Fruit fly (Drosophila melanogaster) whole organism, wandering third instar larva: ENCODE data around the gene CG32568.

Experiments
- Abd-B ChIP-seq: fragments of >200 bp; optimal IDR thresholded peaks from 2 replicates; lab custom pipeline; 2017; ENCODE audit warnings: missing biosample characterization, missing genetic modification characterization
- CG32264 ChIP-seq: fragments of 200-800 bp; sonication (Bioruptor generic); optimal IDR thresholded peaks from 2 replicates; lab custom pipeline; 2016; ENCODE audit warnings: missing biosample characterization, missing genetic modification characterization
- CG9705 ChIP-seq: fragments of 200-800 bp; sonication (Bioruptor generic); optimal IDR thresholded peaks from 2 replicates; lab custom pipeline; 2018; ENCODE audit warnings: missing biosample characterization, mild to moderate bottlenecking, missing genetic modification characterization
- CrebA ChIP-seq: fragments of 200-800 bp; sonication (Bioruptor generic); optimal IDR thresholded peaks from 2 replicates; lab custom pipeline; 2016; ENCODE audit warnings: missing biosample characterization, mild to moderate bottlenecking, missing genetic modification characterization, borderline replicate concordance
- Dfd ChIP-seq: fragments of >200 bp; optimal IDR thresholded peaks from 2 replicates; lab custom pipeline; 2017; ENCODE audit warnings: missing biosample characterization, missing genetic modification characterization
- GATAd ChIP-seq: sonication (Bioruptor generic); optimal IDR thresholded peaks from 2 replicates; lab custom pipeline; 2016; ENCODE audit warnings: missing biosample characterization, missing genetic modification characterization
- HLH106 ChIP-seq: fragments of 200-800 bp; optimal IDR thresholded peaks from 3 replicates; lab custom pipeline; 2019; ENCODE audit warnings: missing biosample characterization, mild to moderate bottlenecking, missing genetic modification characterization, moderate library complexity
- Hr78 ChIP-seq: fragments of >200 bp; optimal IDR thresholded peaks from 2 replicates; lab custom pipeline; 2017; ENCODE audit warnings: missing biosample characterization, missing genetic modification characterization
- Hr83 ChIP-seq: fragments of 200-300 bp; sonication (Bioruptor generic); optimal IDR thresholded peaks from 2 replicates; lab custom pipeline; 2016; ENCODE audit warnings: missing biosample characterization, mild to moderate bottlenecking, missing genetic modification characterization, moderate library complexity; ENCODE audit not compliant: poor library complexity, severe bottlenecking
- Mio ChIP-seq: sonication (Bioruptor generic); optimal IDR thresholded peaks from 2 replicates; lab custom pipeline; 2016; ENCODE audit warnings: missing biosample characterization, missing genetic modification characterization
- Myc ChIP-seq: fragments of >200 bp; optimal IDR thresholded peaks from 2 replicates; lab custom pipeline; 2017
- Sp1 ChIP-seq: fragments of 200-800 bp; sonication (Bioruptor generic); optimal IDR thresholded peaks from 3 replicates; lab custom pipeline; 2019; ENCODE audit warnings: missing biosample characterization, mild to moderate bottlenecking, missing genetic modification characterization, moderate library complexity
- Vsx2 ChIP-seq: fragments of 200-300, 225-300 bp; sonication (Bioruptor generic); optimal IDR thresholded peaks from 2 replicates; lab custom pipeline; 2018; ENCODE audit warnings: missing biosample characterization, missing genetic modification characterization; ENCODE audit not compliant: partially characterized antibody
- br ChIP-seq: fragments of 200-800 bp; sonication (Bioruptor generic); optimal IDR thresholded peaks from 2 replicates; lab custom pipeline; 2016; ENCODE audit warnings: missing biosample characterization, missing genetic modification characterization
- brk ChIP-seq: fragments of 200-800 bp; sonication (Bioruptor generic); optimal IDR thresholded peaks from 2 replicates; lab custom pipeline; 2016; ENCODE audit warnings: missing biosample characterization, mild to moderate bottlenecking, missing genetic modification characterization
- dmrt93B ChIP-seq: fragments of 200-800 bp; sonication (Bioruptor generic); optimal IDR thresholded peaks from 2 replicates; lab custom pipeline; 2018; ENCODE audit warnings: missing biosample characterization, mild to moderate bottlenecking, missing genetic modification characterization
- dsf ChIP-seq: sonication (Bioruptor generic); optimal IDR thresholded peaks from 2 replicates; lab custom pipeline; 2016; ENCODE audit warnings: missing biosample characterization, missing genetic modification characterization, borderline replicate concordance
- ey ChIP-seq: fragments of 200-800 bp; sonication (Bioruptor generic); optimal IDR thresholded peaks from 2 replicates; lab custom pipeline; 2016; ENCODE audit warnings: missing biosample characterization, missing genetic modification characterization
- foxo ChIP-seq, 2 experiments: fragments of 200-800 bp; sonication (Bioruptor generic); optimal IDR thresholded peaks; 2 replicates in 1 of 2; 3 replicates in 1 of 2; lab custom pipeline; 2016 to 2017; ENCODE audit warnings: missing biosample characterization in 2 of 2, missing genetic modification characterization in 2 of 2
- fru ChIP-seq: fragments of 200-800 bp; sonication (Bioruptor generic); optimal IDR thresholded peaks from 3 replicates; lab custom pipeline; 2016; ENCODE audit warnings: missing biosample characterization, mild to moderate bottlenecking, missing genetic modification characterization
- h ChIP-seq: fragments of 200-800 bp; sonication (Bioruptor generic); optimal IDR thresholded peaks from 3 replicates; lab custom pipeline; 2016; ENCODE audit warnings: missing biosample characterization, mild to moderate bottlenecking, missing genetic modification characterization
- jim ChIP-seq: fragments of 175-275, 200-325 bp; sonication (Bioruptor generic); optimal IDR thresholded peaks from 2 replicates; lab custom pipeline; 2016; ENCODE audit warnings: missing biosample characterization, mild to moderate bottlenecking, missing genetic modification characterization
- psq ChIP-seq: fragments of 200-800 bp; sonication (Bioruptor generic); optimal IDR thresholded peaks from 3 replicates; lab custom pipeline; 2017; ENCODE audit warnings: missing biosample characterization, mild to moderate bottlenecking, missing genetic modification characterization, moderate library complexity
- sv ChIP-seq: fragments of 200-800 bp; sonication (Bioruptor generic); optimal IDR thresholded peaks from 3 replicates; lab custom pipeline; 2016; ENCODE audit warnings: missing biosample characterization, missing genetic modification characterization
- usp ChIP-seq: fragments of >200 bp; optimal IDR thresholded peaks from 2 replicates; lab custom pipeline; 2017; ENCODE audit warnings: missing biosample characterization, missing genetic modification characterization
- woc ChIP-seq: sonication (Bioruptor generic); optimal IDR thresholded peaks from 2 replicates; lab custom pipeline; 2016; ENCODE audit warnings: missing biosample characterization, mild to moderate bottlenecking, missing genetic modification characterization

The CG32568 gene

DNA sequence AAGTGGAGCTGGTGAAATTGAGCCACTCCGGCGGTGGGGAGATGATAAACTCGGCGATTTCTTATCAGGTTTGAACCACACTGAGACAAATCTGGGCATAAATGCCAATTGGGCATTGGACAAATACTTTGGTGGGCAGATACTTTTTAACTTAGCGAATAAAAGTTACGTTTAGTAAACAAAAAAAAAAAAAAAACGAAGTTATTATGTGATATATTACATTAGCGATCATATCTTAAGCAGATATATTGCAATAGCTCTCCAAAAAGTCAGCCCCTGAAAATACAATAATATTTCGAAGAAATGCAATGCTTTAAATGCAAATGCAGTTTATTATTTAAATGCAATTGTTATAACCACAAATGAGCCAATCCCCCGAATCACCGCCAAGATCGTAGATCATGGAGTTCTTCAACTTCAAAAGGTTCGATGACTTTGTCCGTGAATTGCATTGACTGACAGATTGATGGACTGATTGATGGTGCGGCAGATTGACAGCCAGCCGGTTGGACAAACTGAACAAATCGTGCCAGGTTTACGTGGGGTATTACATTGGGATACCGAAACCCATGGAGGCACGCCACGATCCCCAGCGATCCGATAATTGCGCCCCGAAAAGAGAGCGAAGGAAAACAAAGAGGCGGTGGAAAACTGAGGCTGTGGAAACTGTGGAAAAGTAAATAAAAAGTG lies 42.7 kb upstream of the CG32568 start:
- TF ChIP-seq HLH106 (tag; lab: Kevin White, UChicago) (no peak), Myc (lab: Kevin White, UChicago) (no peak), GATAd (GFP tag; lab: Kevin White, UChicago) (no peak)

DNA sequence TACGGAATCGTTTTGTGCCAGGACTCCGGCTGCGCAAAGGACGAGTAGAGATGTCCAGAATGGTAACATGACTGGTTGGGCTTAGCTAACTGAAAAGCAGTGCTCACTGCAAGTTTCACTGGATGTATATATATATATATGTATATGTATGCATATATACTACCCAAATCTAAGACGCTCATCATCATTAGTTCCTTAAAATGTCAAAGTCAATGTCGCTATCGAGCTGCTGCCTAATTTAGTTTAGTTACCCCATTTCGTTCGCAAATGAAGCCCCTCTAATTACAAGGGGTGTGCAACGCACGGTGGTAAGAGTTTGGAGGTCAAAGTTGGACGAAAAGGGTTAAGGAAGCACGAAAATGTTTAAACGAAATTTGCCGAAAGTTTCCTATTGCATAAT lies 40.6 kb upstream of the CG32568 start, which contains the start of gene CG9676:
Gene CG9676, minus strand, starts transcription at position 101 of the 400 bp plus-strand sequence.
- TF ChIP-seq GATAd (GFP tag; lab: Kevin White, UChicago) (no peak), psq (GFP tag; lab: Kevin White, UChicago) (no peak), HLH106 (tag; lab: Kevin White, UChicago) (no peak), Myc (lab: Kevin White, UChicago) (no peak), Hr78 (no peak), Mio (no peak), dmrt93B (GFP tag; lab: Kevin White, UChicago) (no peak), brk (GFP tag; lab: Kevin White, UChicago) (no peak), fru (GFP tag; lab: Kevin White, UChicago) (no peak), woc (GFP tag; lab: Kevin White, UChicago) (no peak), Hr83 (GFP tag; lab: Kevin White, UChicago) (no peak), usp (GFP tag; lab: Kevin White, UChicago) (no peak), CG32264 (GFP tag; lab: Kevin White, UChicago) (no peak), foxo (GFP tag; optimal IDR thresholded peaks at IDR 0.05; lab: Kevin White, UChicago) (no peak)
- TF ChIP-seq, all 38 proteins: peak for 0

DNA sequence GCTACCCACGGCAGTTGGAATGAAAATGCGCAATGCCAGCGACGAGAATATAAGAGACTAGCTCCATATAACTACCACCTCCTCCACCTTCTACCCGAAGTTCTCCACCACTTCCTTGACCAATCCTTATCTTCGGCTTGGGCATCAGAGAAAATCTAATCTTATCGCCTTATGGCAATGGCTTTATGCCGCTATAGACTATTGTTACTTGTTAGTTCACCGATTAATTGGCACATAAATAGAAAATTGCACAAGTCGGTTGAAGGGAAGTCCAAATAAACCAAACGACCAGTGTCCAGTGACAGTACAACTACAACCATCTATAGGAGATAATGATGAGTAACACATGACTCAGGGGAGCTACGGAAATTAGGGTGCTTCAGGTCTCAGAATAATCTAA lies 38.8 kb upstream of the CG32568 start, which contains the start of gene sphe:
Gene sphe, minus strand, starts transcription at position 32 of the 400 bp plus-strand sequence.
- TF ChIP-seq Dfd (GFP tag; lab: Kevin White, UChicago) (no peak), brk (GFP tag; lab: Kevin White, UChicago) (no peak), CG9705 (GFP tag; lab: Kevin White, UChicago) (no peak), sv (no peak), fru (GFP tag; lab: Kevin White, UChicago) (no peak), Mio (no peak), psq (GFP tag; lab: Kevin White, UChicago) (no peak), GATAd (GFP tag; lab: Kevin White, UChicago) (no peak), Sp1 (GFP tag; lab: Kevin White, UChicago) (no peak), HLH106 (tag; lab: Kevin White, UChicago) (no peak), ey (no peak), foxo (GFP tag; optimal IDR thresholded peaks at IDR 0.05; lab: Kevin White, UChicago) (no peak), dmrt93B (GFP tag; lab: Kevin White, UChicago) (no peak), CrebA (GFP tag; lab: Kevin White, UChicago) (no peak), jim (GFP tag; lab: Kevin White, UChicago) (no peak), Abd-B (GFP tag; lab: Kevin White, UChicago) (no peak), Myc (lab: Kevin White, UChicago) (no peak)

DNA sequence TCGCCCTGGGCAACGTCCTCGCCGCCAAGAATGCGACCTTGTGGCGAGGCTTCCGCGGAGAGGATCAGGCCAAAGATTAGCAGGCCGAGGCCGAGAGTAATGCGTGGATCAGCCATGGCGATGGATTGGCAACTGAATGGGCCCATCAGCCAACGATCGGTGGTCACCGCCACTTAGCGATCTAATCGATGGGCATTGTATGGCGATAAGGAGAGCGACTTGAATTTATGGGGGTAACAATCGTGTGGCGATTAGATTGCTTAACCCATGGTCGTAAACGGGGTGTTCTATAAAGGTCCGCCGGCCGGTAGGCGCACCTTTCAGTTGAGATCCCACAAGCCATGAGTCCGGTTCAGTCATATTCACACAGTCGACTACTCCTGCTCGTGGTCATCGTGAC lies 37.0 kb upstream of the CG32568 start, which contains the start of the genes CG9673 and CG4653:
Gene CG9673, minus strand, starts transcription at position 138 of the 400 bp plus-strand sequence.
Gene CG4653, plus strand, starts transcription at position 335 of the 400 bp plus-strand sequence.
- TF ChIP-seq CrebA (GFP tag; lab: Kevin White, UChicago): peak; percentile 24
- TF ChIP-seq CG9705 (GFP tag; lab: Kevin White, UChicago): no peak
- TF ChIP-seq, all 38 proteins: peak for 1

DNA sequence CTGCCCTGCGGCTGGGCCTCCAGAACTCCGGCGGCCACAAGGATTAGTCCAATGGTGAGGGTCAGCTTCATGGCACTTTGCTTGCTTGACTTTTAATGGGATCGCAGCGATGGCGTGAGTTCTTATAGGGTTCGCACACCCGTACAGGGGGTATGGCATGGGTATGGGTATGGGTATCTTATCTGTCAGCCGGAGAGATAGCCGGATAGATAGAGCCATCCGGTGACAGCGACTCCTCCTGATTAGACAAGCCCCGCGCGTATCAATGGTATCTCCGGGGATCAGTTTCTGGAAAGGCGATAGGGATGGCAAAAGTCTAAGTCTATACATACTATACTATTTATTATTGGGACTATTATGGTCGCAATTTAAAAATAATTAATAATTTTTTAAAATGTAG lies 33.9 kb upstream of the CG32568 start, which contains the start of gene CG9672:
Gene CG9672, minus strand, starts transcription at position 101 of the 400 bp plus-strand sequence.
- TF ChIP-seq Vsx2 (GFP tag; lab: Kevin White, UChicago): no peak
- peak; percentile 12 for TF ChIP-seq h (GFP tag; lab: Kevin White, UChicago)

DNA sequence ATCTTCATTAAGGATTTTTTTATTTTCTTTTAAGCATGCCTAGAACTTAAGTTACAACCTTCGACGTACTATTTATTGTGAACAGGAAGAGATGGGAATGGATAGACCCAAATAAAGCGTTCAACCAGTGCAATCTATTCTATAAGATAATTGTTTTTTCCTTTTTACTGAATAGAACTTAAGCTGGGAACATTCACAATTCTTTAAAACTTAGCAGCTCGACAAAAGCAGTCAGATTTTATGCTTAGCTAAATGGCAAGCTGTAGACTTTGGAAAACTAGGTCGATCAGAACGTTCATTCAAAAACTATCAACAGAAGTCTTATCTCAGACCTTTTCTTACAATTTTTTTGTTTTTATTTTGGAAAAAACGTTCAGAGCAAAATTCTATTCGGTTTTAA lies 29.7 kb upstream of the CG32568 start, which contains the start of gene CG13008:
Gene CG13008, plus strand, starts transcription at position 301 of the 400 bp plus-strand sequence.
- no peak for TF ChIP-seq br (GFP tag; lab: Kevin White, UChicago)
- no peak for TF ChIP-seq ey
- no peak for TF ChIP-seq dsf (GFP tag; lab: Kevin White, UChicago)
- TF ChIP-seq, all 38 proteins: peak for 0
